Worm (Caenorhabditis elegans) whole organism, mixed stage, embryonic: ENCODE measurements around the gene cox-6C.

Source experiments
- M03D4.4 ChIP-seq: sonication (generic microtip); optimal IDR thresholded peaks from 2 replicates; lab custom pipeline; 2017; ENCODE audit warnings: mild to moderate bottlenecking, missing genetic modification characterization, missing compliant biosample characterization
- bed-3 ChIP-seq: fragments of 200-800 bp; sonication (Bioruptor generic); optimal IDR thresholded peaks from 3 replicates; lab custom pipeline; 2018; ENCODE audit warnings: mild to moderate bottlenecking, missing genetic modification characterization, moderate library complexity, missing compliant biosample characterization
- blmp-1 ChIP-seq: fragments of 150-350 bp; optimal IDR thresholded peaks from 2 replicates; lab custom pipeline; 2014; ENCODE audit warnings: missing biosample characterization, missing genetic modification characterization
- ceh-39 ChIP-seq: fragments of 150-350 bp; optimal IDR thresholded peaks from 2 replicates; lab custom pipeline; 2014; ENCODE audit warnings: missing biosample characterization, missing genetic modification characterization
- ceh-43 ChIP-seq: fragments of 200-800 bp; sonication (Bioruptor generic); optimal IDR thresholded peaks from 2 replicates; lab custom pipeline; 2018; ENCODE audit warnings: mild to moderate bottlenecking, missing genetic modification characterization, moderate library complexity, missing compliant biosample characterization
- ceh-83 ChIP-seq: fragments of 200-800 bp; sonication (Bioruptor generic); optimal IDR thresholded peaks from 2 replicates; lab custom pipeline; 2018; ENCODE audit warnings: mild to moderate bottlenecking, missing genetic modification characterization, missing compliant biosample characterization
- ces-1 ChIP-seq: fragments of 150-350 bp; optimal IDR thresholded peaks from 2 replicates; lab custom pipeline; 2014; ENCODE audit warnings: missing biosample characterization, missing genetic modification reagents, missing genetic modification characterization
- cnd-1 ChIP-seq: fragments of 200-800 bp; sonication (Bioruptor generic); optimal IDR thresholded peaks from 2 replicates; lab custom pipeline; 2018; ENCODE audit warnings: mild to moderate bottlenecking, missing genetic modification characterization, missing compliant biosample characterization
- drap-1 ChIP-seq: fragments of 200-800 bp; sonication (Bioruptor generic); optimal IDR thresholded peaks from 3 replicates; lab custom pipeline; 2018; ENCODE audit warnings: mild to moderate bottlenecking, missing genetic modification characterization, missing compliant biosample characterization
- elt-1 ChIP-seq: sonication (generic microtip); optimal IDR thresholded peaks from 2 replicates; lab custom pipeline; 2017; ENCODE audit warnings: missing genetic modification characterization, mild to moderate bottlenecking, missing compliant biosample characterization, antibody characterized with exemption, moderate library complexity, borderline replicate concordance; ENCODE audit not compliant: insufficient read depth
- elt-3 ChIP-seq: fragments of 150-350 bp; optimal IDR thresholded peaks from 2 replicates; lab custom pipeline; 2014; ENCODE audit warnings: missing biosample characterization, missing genetic modification characterization
- flh-1 ChIP-seq: fragments of 200-800 bp; sonication (Bioruptor generic); optimal IDR thresholded peaks from 2 replicates; lab custom pipeline; 2018; ENCODE audit warnings: mild to moderate bottlenecking, missing genetic modification characterization, moderate library complexity, missing compliant biosample characterization
- ham-2 ChIP-seq: fragments of 200-800 bp; sonication (Bioruptor generic); optimal IDR thresholded peaks from 2 replicates; lab custom pipeline; 2018; ENCODE audit warnings: mild to moderate bottlenecking, missing genetic modification characterization, missing compliant biosample characterization
- hlh-1 ChIP-seq: fragments of 150-350 bp; optimal IDR thresholded peaks from 2 replicates; lab custom pipeline; 2014; ENCODE audit warnings: missing biosample characterization, missing genetic modification reagents, missing genetic modification characterization
- lin-13 ChIP-seq: fragments of 150-350 bp; optimal IDR thresholded peaks from 2 replicates; lab custom pipeline; 2014; ENCODE audit warnings: missing biosample characterization, missing genetic modification characterization
- lin-32 ChIP-seq: fragments of 200-800 bp; sonication (Bioruptor generic); optimal IDR thresholded peaks from 2 replicates; lab custom pipeline; 2018; ENCODE audit warnings: mild to moderate bottlenecking, missing genetic modification characterization, missing compliant biosample characterization
- lsy-2 ChIP-seq: fragments of 150-350 bp; optimal IDR thresholded peaks from 2 replicates; lab custom pipeline; 2014; ENCODE audit warnings: missing biosample characterization, missing genetic modification characterization
- mab-5 ChIP-seq: fragments of 150-350 bp; optimal IDR thresholded peaks from 2 replicates; lab custom pipeline; 2014; ENCODE audit warnings: missing biosample characterization, missing genetic modification characterization
- mep-1 ChIP-seq: fragments of 150-350 bp; optimal IDR thresholded peaks from 2 replicates; lab custom pipeline; 2017; ENCODE audit warnings: missing biosample characterization, missing genetic modification reagents, missing genetic modification characterization, inconsistent platforms
- mls-2 ChIP-seq: sonication (generic microtip); optimal IDR thresholded peaks from 2 replicates; lab custom pipeline; 2016; ENCODE audit warnings: mild to moderate bottlenecking, missing genetic modification characterization, moderate library complexity, missing compliant biosample characterization
- nhr-12 ChIP-seq: fragments of 150-350 bp; optimal IDR thresholded peaks from 2 replicates; lab custom pipeline; 2014; ENCODE audit warnings: missing biosample characterization, missing genetic modification characterization
- nhr-2 ChIP-seq: fragments of 150-350 bp; optimal IDR thresholded peaks from 2 replicates; lab custom pipeline; 2014; ENCODE audit warnings: missing biosample characterization, missing genetic modification characterization
- nhr-237 ChIP-seq: fragments of 150-350 bp; optimal IDR thresholded peaks from 2 replicates; lab custom pipeline; 2014; ENCODE audit warnings: missing biosample characterization, missing genetic modification characterization
- nhr-28 ChIP-seq: fragments of 150-350 bp; optimal IDR thresholded peaks from 2 replicates; lab custom pipeline; 2014; ENCODE audit warnings: missing biosample characterization, missing genetic modification characterization
- nhr-76 ChIP-seq: sonication (generic microtip); optimal IDR thresholded peaks from 2 replicates; lab custom pipeline; 2017; ENCODE audit warnings: missing biosample characterization, missing genetic modification characterization
- pha-4 ChIP-seq: fragments of 150-350 bp; optimal IDR thresholded peaks from 2 replicates; lab custom pipeline; 2018; ENCODE audit warnings: missing biosample characterization, missing genetic modification reagents, missing genetic modification characterization
- sem-2 ChIP-seq: fragments of 200-800 bp; sonication (Bioruptor generic); optimal IDR thresholded peaks from 2 replicates; lab custom pipeline; 2018; ENCODE audit warnings: mild to moderate bottlenecking, missing genetic modification characterization, missing compliant biosample characterization
- snpc-4 ChIP-seq: fragments of 150-350 bp; optimal IDR thresholded peaks from 2 replicates; lab custom pipeline; 2014; ENCODE audit warnings: missing biosample characterization, missing genetic modification characterization
- sptf-1 ChIP-seq: sonication (generic microtip); optimal IDR thresholded peaks from 2 replicates; lab custom pipeline; 2017; ENCODE audit warnings: mild to moderate bottlenecking, missing genetic modification characterization, moderate library complexity, missing compliant biosample characterization
- tbx-8 ChIP-seq: fragments of 200-800 bp; sonication (Bioruptor generic); optimal IDR thresholded peaks from 2 replicates; lab custom pipeline; 2018; ENCODE audit warnings: mild to moderate bottlenecking, missing genetic modification characterization, moderate library complexity, missing compliant biosample characterization
- unc-120 ChIP-seq: sonication (generic microtip); optimal IDR thresholded peaks from 2 replicates; lab custom pipeline; 2017; ENCODE audit warnings: missing genetic modification characterization, missing compliant biosample characterization; ENCODE audit not compliant: poor library complexity, severe bottlenecking
- unc-39 ChIP-seq: fragments of 150-350 bp; optimal IDR thresholded peaks from 2 replicates; lab custom pipeline; 2014; ENCODE audit warnings: missing biosample characterization, missing genetic modification characterization
- unc-62 ChIP-seq: fragments of 150-350 bp; optimal IDR thresholded peaks from 2 replicates; lab custom pipeline; 2014; ENCODE audit warnings: missing biosample characterization, missing genetic modification reagents, missing genetic modification characterization
- zip-8 ChIP-seq: fragments of 150-350 bp; optimal IDR thresholded peaks from 2 replicates; lab custom pipeline; 2014; ENCODE audit warnings: missing biosample characterization, missing genetic modification characterization
- ztf-11 ChIP-seq: fragments of 150-350 bp; optimal IDR thresholded peaks from 2 replicates; lab custom pipeline; 2014; ENCODE audit warnings: missing biosample characterization, missing genetic modification characterization

The cox-6C gene

DNA sequence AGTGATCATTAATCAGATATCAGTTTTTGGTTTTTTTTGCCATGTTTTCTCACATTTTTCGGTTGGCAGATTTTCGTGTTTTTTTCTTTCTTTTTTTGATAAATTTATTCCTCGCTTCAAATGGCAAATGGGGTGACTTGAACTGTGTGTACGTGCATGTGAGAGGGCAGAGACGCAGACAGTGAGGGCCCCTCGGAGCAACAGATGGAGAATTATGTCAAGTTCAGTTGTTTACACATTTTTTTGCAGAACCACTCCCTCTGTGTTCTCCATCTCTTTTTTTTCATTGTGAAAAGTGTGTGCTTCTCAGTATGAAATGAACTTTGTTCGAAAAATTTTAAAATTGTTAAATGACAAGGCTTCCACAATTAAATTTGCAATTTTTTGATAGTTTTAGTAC lies 3.6 kb downstream of the cox-6C start:
- TF ChIP-seq cnd-1 (tag; lab: Kevin White, UChicago): peak; percentile 38
- no peak for TF ChIP-seq nhr-12 (tag; lab: Kevin White, UChicago)
- TF ChIP-seq lin-32 (GFP tag; lab: Kevin White, UChicago): peak; percentile 54

DNA sequence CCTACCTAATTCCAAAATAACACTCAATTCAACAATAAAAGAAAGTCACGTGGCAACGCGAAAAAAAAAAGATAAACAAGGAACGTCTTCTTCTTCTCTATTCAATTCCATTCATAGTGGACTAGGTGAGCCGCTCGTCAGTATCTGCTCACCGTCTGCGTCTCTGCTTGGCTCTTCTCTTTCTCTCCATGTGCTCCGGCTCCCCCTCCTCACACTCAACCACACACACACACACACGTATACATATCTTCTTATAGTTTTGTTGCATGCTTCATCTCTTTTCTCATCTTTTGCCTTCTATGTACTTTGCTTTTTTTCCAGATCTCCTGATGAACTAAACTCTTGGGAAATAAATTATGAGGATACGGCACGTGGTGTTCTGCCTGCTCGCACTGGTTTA lies 5.6 kb downstream of the cox-6C start, which contains the start of gene daf-1:
Gene daf-1 (plus strand): TSS at position 322 of the 400 bp plus-strand sequence.
- no peak for TF ChIP-seq nhr-237
- TF ChIP-seq sptf-1 (tag; lab: Kevin White, UChicago): peak; percentile 53
- no peak for TF ChIP-seq pha-4
- no peak for TF ChIP-seq flh-1 (GFP tag; lab: Kevin White, UChicago)

DNA sequence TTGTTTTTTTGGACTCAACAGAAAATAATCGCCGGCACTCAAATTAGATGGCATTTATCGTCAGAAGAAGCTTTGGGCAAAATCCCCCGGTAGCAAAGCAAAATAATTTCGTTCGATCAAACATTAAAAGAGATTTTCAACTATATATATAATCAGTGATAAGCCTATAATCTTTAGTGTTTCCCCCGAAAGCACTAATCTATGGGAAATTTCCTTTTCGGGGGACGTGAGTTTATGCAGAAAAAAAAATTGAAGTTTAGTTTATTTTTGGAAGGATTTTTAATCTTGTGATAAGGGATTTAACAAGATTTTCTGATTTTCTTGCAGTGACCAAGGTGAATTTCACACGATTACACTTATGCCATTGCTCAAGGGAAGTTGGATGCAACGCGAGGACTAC lies 7.4 kb downstream of the cox-6C start:
- no peak for TF ChIP-seq elt-1 (tag; lab: Kevin White, UChicago)
- no peak for TF ChIP-seq flh-1 (GFP tag; lab: Kevin White, UChicago)
- no peak for TF ChIP-seq cnd-1 (tag; lab: Kevin White, UChicago)
- TF ChIP-seq, all 35 proteins: peak for 0

DNA sequence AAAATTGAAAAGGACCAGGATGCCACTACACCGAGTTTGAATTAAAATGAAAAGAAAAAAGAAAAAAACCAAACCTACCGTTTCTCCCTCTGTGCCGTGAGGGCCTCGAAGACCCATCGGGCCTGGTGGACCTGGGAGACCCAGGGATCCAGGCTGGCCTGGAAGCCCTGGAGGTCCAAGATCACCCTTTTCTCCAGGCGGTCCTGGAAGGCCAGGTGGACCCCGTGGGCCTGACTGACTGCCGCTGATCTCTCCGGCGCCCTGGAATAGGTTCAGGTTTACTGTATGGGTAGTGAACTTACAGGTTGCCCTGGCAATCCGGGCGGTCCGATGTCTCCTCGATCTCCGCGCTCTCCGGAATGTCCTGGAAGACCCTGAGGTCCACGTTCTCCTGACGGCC lies 13.1 kb downstream of the cox-6C start:
- TF ChIP-seq sem-2 (GFP tag; lab: Kevin White, UChicago) (no peak), nhr-2 (tag; lab: Kevin White, UChicago) (no peak)

DNA sequence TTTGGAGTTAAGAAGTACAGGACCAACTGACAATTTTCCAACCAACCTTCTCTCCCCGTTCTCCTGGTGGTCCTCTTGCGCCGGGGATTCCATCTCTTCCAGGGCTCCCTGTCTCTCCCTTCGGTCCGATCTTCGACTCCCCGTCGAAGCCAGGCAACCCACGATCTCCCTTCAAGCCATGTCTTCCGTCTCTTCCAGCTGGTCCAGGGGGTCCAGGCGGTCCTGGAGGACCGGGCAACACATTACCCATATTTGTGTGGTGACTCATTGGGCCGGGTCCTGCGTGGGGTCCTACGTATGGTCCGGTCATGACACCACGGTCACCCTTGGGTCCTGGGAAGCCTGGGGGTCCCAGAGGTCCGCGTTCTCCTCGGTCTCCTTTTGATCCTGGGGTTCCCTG lies 14.5 kb downstream of the cox-6C start:
- TF ChIP-seq nhr-76 (no peak), nhr-12 (tag; lab: Kevin White, UChicago) (no peak), zip-8 (tag; lab: Kevin White, UChicago) (no peak), snpc-4 (tag; lab: Kevin White, UChicago) (no peak), bed-3 (GFP tag; lab: Kevin White, UChicago) (no peak), sptf-1 (tag; lab: Kevin White, UChicago) (no peak), mab-5 (no peak), M03D4.4 (tag; lab: Kevin White, UChicago) (no peak), ceh-39 (tag; lab: Kevin White, UChicago) (no peak), nhr-237 (no peak), nhr-28 (tag; lab: Kevin White, UChicago) (no peak), pha-4 (no peak), ceh-83 (GFP tag; lab: Kevin White, UChicago) (no peak), cnd-1 (tag; lab: Kevin White, UChicago) (no peak), lin-32 (GFP tag; lab: Kevin White, UChicago) (no peak)

DNA sequence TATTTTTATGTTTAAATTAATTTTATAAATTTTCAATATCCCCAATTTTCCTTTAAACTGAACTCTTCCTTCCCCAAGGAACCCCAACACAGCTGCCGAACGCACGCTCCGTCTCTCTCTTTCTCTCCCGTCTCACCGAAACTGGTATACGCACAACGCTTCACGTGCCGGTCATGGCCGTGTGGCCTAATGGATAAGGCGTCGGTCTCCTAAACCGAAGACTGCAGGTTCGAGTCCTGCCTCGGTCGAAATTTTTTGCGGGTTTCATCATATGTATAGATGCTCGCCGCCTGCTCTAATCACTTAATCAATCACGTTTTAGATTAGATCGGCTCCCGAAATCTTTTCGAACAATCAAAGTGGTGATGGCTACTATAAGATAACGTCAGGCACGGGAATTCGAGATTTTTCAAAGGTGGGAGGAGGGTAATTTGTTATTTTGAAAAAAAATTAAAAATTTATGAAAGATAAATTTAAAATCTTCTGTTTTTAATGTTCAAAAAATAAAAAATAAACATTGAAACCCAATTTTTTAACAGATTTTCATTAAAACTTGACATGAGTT lies 17.4 kb downstream of the cox-6C start:
- TF ChIP-seq nhr-28 (tag; lab: Kevin White, UChicago) (no peak), cnd-1 (tag; lab: Kevin White, UChicago) (peak; percentile 97), lin-32 (GFP tag; lab: Kevin White, UChicago) (peak; percentile 92), lin-13 (peak; percentile 76), blmp-1 (tag; lab: Kevin White, UChicago) (no peak), pha-4 (no peak), snpc-4 (tag; lab: Kevin White, UChicago) (no peak), hlh-1 (tag; lab: Kevin White, UChicago) (peak; percentile 81), drap-1 (peak; percentile 96), unc-120 (peak; percentile 96), mep-1 (tag; lab: Kevin White, UChicago) (peak; percentile 56), ztf-11 (peak; percentile 50), sem-2 (GFP tag; lab: Kevin White, UChicago) (peak; percentile 92), mab-5 (no peak), ceh-43 (GFP tag; lab: Kevin White, UChicago) (peak; percentile 94), bed-3 (GFP tag; lab: Kevin White, UChicago) (peak; percentile 91), nhr-237 (no peak), lsy-2 (tag; lab: Kevin White, UChicago) (peak; percentile 61), zip-8 (tag; lab: Kevin White, UChicago) (no peak), nhr-12 (tag; lab: Kevin White, UChicago) (peak; percentile 34), ces-1 (GFP tag; lab: Kevin White, UChicago) (peak; percentile 55), ceh-83 (GFP tag; lab: Kevin White, UChicago) (peak; percentile 98), ham-2 (GFP tag; lab: Kevin White, UChicago) (peak; percentile 93), elt-3 (tag; lab: Kevin White, UChicago) (peak; percentile 34), nhr-76 (no peak), unc-62 (GFP tag; lab: Kevin White, UChicago) (peak; percentile 63), tbx-8 (peak; percentile 91), sptf-1 (tag; lab: Kevin White, UChicago) (peak; percentile 98), nhr-2 (tag; lab: Kevin White, UChicago) (no peak), M03D4.4 (tag; lab: Kevin White, UChicago) (peak; percentile 96), ceh-39 (tag; lab: Kevin White, UChicago) (peak; percentile 22), flh-1 (GFP tag; lab: Kevin White, UChicago) (peak; percentile 88), elt-1 (tag; lab: Kevin White, UChicago) (peak; percentile 38), unc-39 (tag; lab: Kevin White, UChicago) (no peak), mls-2 (tag; lab: Kevin White, UChicago) (peak; percentile 97)
